Worm (Caenorhabditis elegans): Measurements from ENCODE around the gene ckc-1.

ce11 chrX:3617218-3617617, 40.8 kb downstream of the ckc-1 start, which contains the start of gene del-9:
- TF ChIP-seq lin-39 (tag; optimal IDR thresholded peaks at IDR 0.05) (no peak), unc-39 (tag; optimal IDR thresholded peaks at IDR 0.05) (no peak)

All from whole organism, L3 larva.